Worm (Caenorhabditis elegans) whole organism, L2 larva: Measurements from ENCODE around the gene C18H9.6.

Experiments
- unc-39 ChIP-seq: fragments of 150-350 bp; optimal IDR thresholded peaks from 2 replicates; lab custom pipeline; 2014; ENCODE audit warnings: missing biosample characterization, missing genetic modification characterization
- zag-1 ChIP-seq: fragments of 150-350 bp; optimal IDR thresholded peaks from 2 replicates; lab custom pipeline; 2014; ENCODE audit warnings: missing biosample characterization, missing genetic modification characterization
- ztf-1 ChIP-seq: fragments of 200-800 bp; sonication (Bioruptor generic); conservative IDR thresholded peaks from 2 replicates; pipeline ENCODE4 v1.3.6; 2022; ENCODE audit warnings: missing genetic modification characterization, missing compliant biosample characterization

ce11 chrII:6742614-6743013 lies 41.2 kb upstream of the C18H9.6 start, which contains the start of gene F41G3.6:
- TF ChIP-seq ztf-1 (no peak), unc-39 (no peak), zag-1 (tag; lab: Kevin White, UChicago) (no peak)
